Worm (Caenorhabditis elegans): ENCODE results near the gene ZC190.6.

DNA sequence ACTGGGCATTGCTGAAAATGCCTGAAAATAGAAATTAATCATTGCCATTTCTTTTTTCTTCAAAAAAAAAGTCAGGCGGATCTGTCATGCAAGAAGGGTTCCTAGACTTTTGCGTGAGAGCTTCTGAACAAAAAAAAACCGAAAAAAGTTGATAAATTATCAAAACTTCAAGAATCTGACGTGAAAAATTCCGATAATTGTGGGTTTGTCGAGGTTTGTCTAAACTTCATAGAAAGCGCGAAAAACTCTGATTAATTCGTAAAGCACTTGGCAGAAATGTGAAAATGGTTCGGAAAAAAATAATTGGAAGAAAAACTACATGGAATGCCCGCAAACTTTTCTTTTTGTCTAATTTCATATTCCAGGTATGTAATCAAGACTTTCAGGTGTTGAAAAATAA lies 3.6 kb downstream of the ZC190.6 start, which contains the start of gene ZC190.5:
- TF ChIP-seq zag-1 (tag; optimal IDR thresholded peaks at IDR 0.05) (no peak), sptf-1 (tag; optimal IDR thresholded peaks at IDR 0.05) (no peak), nhr-19 (GFP tag; conservative IDR thresholded peaks at IDR 0.05) (no peak), nhr-12 (tag; optimal IDR thresholded peaks at IDR 0.05) (no peak), elt-3 (tag; optimal IDR thresholded peaks at IDR 0.05) (no peak), nhr-77 (tag; optimal IDR thresholded peaks at IDR 0.05) (no peak), tbx-2 (tag; optimal IDR thresholded peaks at IDR 0.05) (no peak), egl-27 (tag; optimal IDR thresholded peaks at IDR 0.05) (no peak), ces-1 (GFP tag; optimal IDR thresholded peaks at IDR 0.05) (no peak), nhr-76 (tag; optimal IDR thresholded peaks at IDR 0.05) (no peak), egl-13 (tag; optimal IDR thresholded peaks at IDR 0.05) (no peak)
